Fruit fly (Drosophila melanogaster) whole organism, embryonic: ENCODE measurements around the gene puf.

Source experiments
- Adf1 ChIP-seq: fragments of 200-800 bp; sonication (Bioruptor generic); IDR thresholded peaks from 2 replicates; pipeline ENCODE4 v1.3.6; 2022; ENCODE audit warnings: missing biosample characterization, missing genetic modification characterization
- Bteb2 ChIP-seq: fragments of 200-800 bp; sonication (Bioruptor generic); optimal IDR thresholded peaks from 2 replicates; lab custom pipeline; 2016; ENCODE audit warnings: missing biosample characterization, missing genetic modification characterization
- CG10321 ChIP-seq: fragments of 200-800 bp; sonication (Bioruptor generic); IDR thresholded peaks from 2 replicates; pipeline ENCODE4 v1.3.6; 2022; ENCODE audit warnings: missing biosample characterization, missing genetic modification characterization
- CG12155 ChIP-seq: fragments of 200-800 bp; sonication (Bioruptor generic); optimal IDR thresholded peaks from 3 replicates; lab custom pipeline; 2016; ENCODE audit warnings: missing biosample characterization, missing genetic modification characterization
- CG13123 ChIP-seq: fragments of 200-800 bp; sonication (Bioruptor generic); optimal IDR thresholded peaks from 2 replicates; lab custom pipeline; 2016; ENCODE audit warnings: missing biosample characterization, missing genetic modification characterization
- CG13296 ChIP-seq: fragments of 200-800 bp; sonication (Bioruptor generic); optimal IDR thresholded peaks from 3 replicates; lab custom pipeline; 2018; ENCODE audit warnings: missing biosample characterization, mild to moderate bottlenecking, missing genetic modification characterization
- CG13894 ChIP-seq: fragments of 200-800 bp; sonication (Bioruptor generic); optimal IDR thresholded peaks from 3 replicates; lab custom pipeline; 2018; ENCODE audit warnings: missing biosample characterization, mild to moderate bottlenecking, missing genetic modification characterization, moderate library complexity
- CG14667 ChIP-seq: fragments of 200-800 bp; sonication (Bioruptor generic); IDR thresholded peaks from 2 replicates; pipeline ENCODE4 v1.3.6; 2022; ENCODE audit warnings: missing biosample characterization, missing genetic modification characterization
- CG14965 ChIP-seq: fragments of 200-800 bp; sonication (Bioruptor generic); optimal IDR thresholded peaks from 2 replicates; lab custom pipeline; 2016; ENCODE audit warnings: missing biosample characterization, missing genetic modification characterization, borderline replicate concordance
- CG15073 ChIP-seq: fragments of 200-800 bp; sonication (Bioruptor generic); optimal IDR thresholded peaks from 2 replicates; lab custom pipeline; 2016; ENCODE audit warnings: missing biosample characterization, missing genetic modification characterization
- CG15601 ChIP-seq: fragments of 200-800 bp; sonication (Bioruptor generic); optimal IDR thresholded peaks from 3 replicates; lab custom pipeline; 2019; ENCODE audit warnings: missing biosample characterization, mild to moderate bottlenecking, missing genetic modification characterization, moderate library complexity
- CG16779 ChIP-seq: fragments of 200-800 bp; sonication (Bioruptor generic); IDR thresholded peaks from 2 replicates; pipeline ENCODE4 v1.3.6; 2022; ENCODE audit warnings: missing biosample characterization, missing genetic modification characterization
- CG2199 ChIP-seq: fragments of 200-800 bp; sonication (Bioruptor generic); IDR thresholded peaks from 3 replicates; pipeline ENCODE4 v1.3.6; 2022; ENCODE audit warnings: missing biosample characterization, missing genetic modification characterization
- CG30403 ChIP-seq: fragments of 200-800 bp; sonication (Bioruptor generic); optimal IDR thresholded peaks from 3 replicates; lab custom pipeline; 2016; ENCODE audit warnings: missing biosample characterization, missing genetic modification characterization
- CG3995 ChIP-seq: fragments of 200-800 bp; sonication (Bioruptor generic); optimal IDR thresholded peaks from 3 replicates; lab custom pipeline; 2016; ENCODE audit warnings: missing biosample characterization, missing genetic modification characterization
- CG4282 ChIP-seq: fragments of 200-800 bp; sonication (Bioruptor generic); optimal IDR thresholded peaks from 2 replicates; lab custom pipeline; 2016; ENCODE audit warnings: missing biosample characterization, missing genetic modification characterization
- CG4854 ChIP-seq: fragments of 200-800 bp; sonication (Bioruptor generic); optimal IDR thresholded peaks from 2 replicates; lab custom pipeline; 2016; ENCODE audit warnings: missing biosample characterization, missing genetic modification characterization, inconsistent platforms
- CG6765 ChIP-seq: fragments of 200-800 bp; sonication (Bioruptor generic); optimal IDR thresholded peaks from 3 replicates; lab custom pipeline; 2017; ENCODE audit warnings: missing biosample characterization, mild to moderate bottlenecking, missing genetic modification characterization
- CG7963 ChIP-seq: fragments of 200-800 bp; sonication (Bioruptor generic); IDR thresholded peaks from 3 replicates; pipeline ENCODE4 v1.3.6; 2022; ENCODE audit warnings: missing biosample characterization, missing genetic modification characterization; ENCODE audit not compliant: partially characterized antibody
- CG7987 ChIP-seq: fragments of 200-800 bp; sonication (Bioruptor generic); optimal IDR thresholded peaks from 2 replicates; lab custom pipeline; 2018; ENCODE audit warnings: missing biosample characterization, mild to moderate bottlenecking, missing genetic modification characterization, moderate library complexity
- CG9215 ChIP-seq: fragments of 200-800 bp; sonication (Bioruptor generic); IDR thresholded peaks from 2 replicates; pipeline ENCODE4 v1.3.6; 2022; ENCODE audit warnings: missing biosample characterization, missing genetic modification characterization
- CG9437 ChIP-seq: fragments of 200-800 bp; sonication (Bioruptor generic); optimal IDR thresholded peaks from 2 replicates; lab custom pipeline; 2018; ENCODE audit warnings: missing biosample characterization, mild to moderate bottlenecking, missing genetic modification characterization
- Deaf1 ChIP-seq: fragments of 200-800 bp; optimal IDR thresholded peaks from 3 replicates; lab custom pipeline; 2019; ENCODE audit warnings: missing biosample characterization, mild to moderate bottlenecking, missing genetic modification characterization, moderate library complexity
- E2f2 ChIP-seq: fragments of 200-800 bp; sonication (Bioruptor generic); IDR thresholded peaks from 2 replicates; pipeline ENCODE4 v1.3.6; 2022; ENCODE audit warnings: missing biosample characterization, missing genetic modification characterization
- Ets65A ChIP-seq: fragments of 200-800 bp; sonication (Bioruptor generic); peaks from one replicate; lab custom pipeline; 2016; ENCODE audit warnings: missing biosample characterization, missing genetic modification characterization
- Fer3 ChIP-seq: fragments of 200-800 bp; sonication (Bioruptor generic); optimal IDR thresholded peaks from 2 replicates; lab custom pipeline; 2018; ENCODE audit warnings: missing biosample characterization, mild to moderate bottlenecking, missing genetic modification characterization, moderate library complexity
- NK7.1 ChIP-seq: fragments of 200-800 bp; sonication (Bioruptor generic); optimal IDR thresholded peaks from 3 replicates; lab custom pipeline; 2016; ENCODE audit warnings: missing biosample characterization, missing genetic modification characterization
- Pdp1 ChIP-seq, 2 experiments: fragments of 200-800 bp; sonication (Bioruptor generic); optimal IDR thresholded peaks; 3 replicates each; lab custom pipeline; 2016; ENCODE audit warnings: missing biosample characterization in 2 of 2, missing genetic modification characterization in 2 of 2, mild to moderate bottlenecking in 1 of 2, moderate library complexity in 1 of 2
- ems ChIP-seq: fragments of 200-800 bp; sonication (Bioruptor generic); optimal IDR thresholded peaks from 3 replicates; lab custom pipeline; 2016; ENCODE audit warnings: missing biosample characterization, missing genetic modification characterization
- ewg ChIP-seq: fragments of 200-800 bp; sonication (Bioruptor generic); optimal IDR thresholded peaks from 3 replicates; lab custom pipeline; 2017; ENCODE audit warnings: mild to moderate bottlenecking, missing biosample characterization, missing genetic modification reagents, missing genetic modification characterization
- exex ChIP-seq: fragments of 200-800 bp; sonication (Bioruptor generic); optimal IDR thresholded peaks from 4 replicates; lab custom pipeline; 2018; ENCODE audit warnings: missing biosample characterization, mild to moderate bottlenecking, missing genetic modification characterization, moderate library complexity
- fd3F ChIP-seq: fragments of 200-800 bp; sonication (Bioruptor generic); optimal IDR thresholded peaks from 2 replicates; lab custom pipeline; 2018; ENCODE audit warnings: missing biosample characterization, mild to moderate bottlenecking, missing genetic modification characterization, moderate library complexity
- grau ChIP-seq: fragments of 200-800 bp; optimal IDR thresholded peaks from 3 replicates; lab custom pipeline; 2019; ENCODE audit warnings: missing biosample characterization, mild to moderate bottlenecking, missing genetic modification characterization, moderate library complexity
- grn ChIP-seq: fragments of 200-800 bp; sonication (Bioruptor generic); optimal IDR thresholded peaks from 3 replicates; lab custom pipeline; 2017; ENCODE audit warnings: missing biosample characterization, missing genetic modification characterization
- gt ChIP-seq: fragments of 200-800 bp; sonication (Bioruptor generic); IDR thresholded peaks from 2 replicates; pipeline ENCODE4 v1.3.6; 2022; ENCODE audit warnings: missing biosample characterization, missing genetic modification characterization
- hbn ChIP-seq: fragments of 200-800 bp; sonication (Bioruptor generic); IDR thresholded peaks from 2 replicates; pipeline ENCODE4 v1.3.6; 2022; ENCODE audit warnings: missing biosample characterization, missing genetic modification characterization; ENCODE audit not compliant: partially characterized antibody
- hkb ChIP-seq, 2 experiments: fragments of 200-800 bp in 1 of 2; fragments of >200 bp in 1 of 2; sonication (Bioruptor generic) in 1 of 2; IDR thresholded peaks in 1 of 2; optimal IDR thresholded peaks in 1 of 2; 2 replicates each; pipeline versions ENCODE4 v1.3.6 to Lab custom; 2017 to 2022; ENCODE audit warnings: missing biosample characterization in 1 of 2, missing genetic modification characterization in 1 of 2
- insv ChIP-seq, 2 experiments: fragments of 200-800 bp; sonication (Bioruptor generic); optimal IDR thresholded peaks; 3 replicates each; lab custom pipeline; 2016 to 2018; ENCODE audit warnings: missing biosample characterization in 2 of 2, missing genetic modification characterization in 2 of 2
- luna ChIP-seq: fragments of 200-800 bp; sonication (Bioruptor generic); optimal IDR thresholded peaks from 2 replicates; lab custom pipeline; 2016; ENCODE audit warnings: missing biosample characterization, missing genetic modification characterization
- oc ChIP-seq: fragments of 200-800 bp; sonication (Bioruptor generic); optimal IDR thresholded peaks from 2 replicates; lab custom pipeline; 2018; ENCODE audit warnings: missing biosample characterization, mild to moderate bottlenecking, missing genetic modification characterization, moderate library complexity
- pan ChIP-seq, 4 experiments: fragments of >200 bp in 3 of 4; fragments of 200-800 bp in 1 of 4; sonication (Bioruptor generic) in 1 of 4; optimal IDR thresholded peaks in 3 of 4; IDR thresholded peaks in 1 of 4; 2 replicates each; pipeline versions ENCODE4 v1.3.6 to Lab custom; 2017 to 2022; ENCODE audit warnings: missing biosample characterization in 2 of 4, missing genetic modification characterization in 2 of 4, mixed read lengths in 1 of 4
- pb ChIP-seq: fragments of 200-800 bp; sonication (Bioruptor generic); optimal IDR thresholded peaks from 3 replicates; lab custom pipeline; 2016; ENCODE audit warnings: missing biosample characterization, missing genetic modification characterization
- pum ChIP-seq: fragments of 200-800 bp; sonication (Bioruptor generic); optimal IDR thresholded peaks from 2 replicates; lab custom pipeline; 2016; ENCODE audit warnings: missing biosample characterization, missing genetic modification characterization
- shn ChIP-seq: fragments of 200-800 bp; sonication (Bioruptor generic); optimal IDR thresholded peaks from 3 replicates; lab custom pipeline; 2016; ENCODE audit warnings: missing biosample characterization, missing genetic modification characterization
- sim ChIP-seq: fragments of 200-800 bp; sonication (Bioruptor generic); IDR thresholded peaks from 2 replicates; pipeline ENCODE4 v1.3.6; 2022; ENCODE audit warnings: missing biosample characterization, missing genetic modification characterization
- sima ChIP-seq: fragments of 200-800 bp; sonication (Bioruptor generic); optimal IDR thresholded peaks from 2 replicates; lab custom pipeline; 2016; ENCODE audit warnings: missing biosample characterization, missing genetic modification characterization
- slbo ChIP-seq: fragments of 200-800 bp; sonication (Bioruptor generic); IDR thresholded peaks from 2 replicates; pipeline ENCODE4 v1.3.6; 2022; ENCODE audit warnings: missing biosample characterization, missing genetic modification characterization
- so ChIP-seq: fragments of 200-800 bp; sonication (Bioruptor generic); IDR thresholded peaks from 3 replicates; pipeline ENCODE4 v1.3.6; 2022; ENCODE audit warnings: missing biosample characterization, missing genetic modification characterization
- tgo ChIP-seq: fragments of 200-800 bp; sonication (Bioruptor generic); IDR thresholded peaks from 3 replicates; pipeline ENCODE4 v1.3.6; 2022; ENCODE audit warnings: missing biosample characterization, missing genetic modification characterization
- trh ChIP-seq: fragments of 200-800 bp; sonication (Bioruptor generic); optimal IDR thresholded peaks from 2 replicates; lab custom pipeline; 2016; ENCODE audit warnings: missing biosample characterization, missing genetic modification characterization
- wek ChIP-seq: fragments of 200-800 bp; sonication (Bioruptor generic); optimal IDR thresholded peaks from 3 replicates; lab custom pipeline; 2018; ENCODE audit warnings: missing biosample characterization, mild to moderate bottlenecking, missing genetic modification characterization, moderate library complexity
- wor ChIP-seq: fragments of 200-800 bp; sonication (Bioruptor generic); IDR thresholded peaks from 2 replicates; pipeline ENCODE4 v1.3.6; 2022; ENCODE audit warnings: missing biosample characterization, missing genetic modification characterization

The puf gene

DNA sequence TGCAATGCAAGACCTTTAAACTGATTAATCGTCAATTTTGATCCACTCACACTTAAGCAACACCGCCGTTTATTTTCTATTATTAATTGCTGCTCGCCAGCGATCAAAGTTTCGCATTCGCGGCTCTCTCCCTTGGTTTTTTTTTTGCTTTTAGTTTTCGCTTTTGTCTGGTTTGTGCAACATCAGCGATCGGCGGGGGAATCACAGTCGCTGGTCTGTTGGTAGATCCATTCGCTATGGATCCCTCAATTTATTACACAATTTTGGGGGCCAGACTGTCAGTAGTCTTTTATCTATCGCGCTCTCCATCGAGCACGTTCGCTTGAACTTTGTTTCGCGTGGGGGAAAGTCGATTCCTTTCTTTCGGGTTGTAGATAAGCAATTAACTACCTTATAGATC is 23.2 kb downstream of the puf start:
- peak; percentile 33 for TF ChIP-seq CG15073
- no peak for TF ChIP-seq gt (GFP tag; lab: Robert Waterston, UW)
- TF ChIP-seq CG14965, result no peak
- TF ChIP-seq CG2199 (GFP tag; lab: Robert Waterston, UW), result 0 out of 3 replicates have a peak, but pooled peaks have one; percentile 12
- TF ChIP-seq slbo (GFP tag; lab: Robert Waterston, UW), result no peak
- no peak for TF ChIP-seq CG13123 (GFP tag; lab: Kevin White, UChicago)
- TF ChIP-seq Adf1 (GFP tag; lab: Robert Waterston, UW), result no peak
- no peak for TF ChIP-seq grau (tag; lab: Kevin White, UChicago)
- no peak for TF ChIP-seq Ets65A (GFP tag; lab: Kevin White, UChicago)
- TF ChIP-seq CG3995, result no peak
- no peak for TF ChIP-seq pum (GFP tag; lab: Kevin White, UChicago)
- no peak for TF ChIP-seq CG14667 (GFP tag; lab: Robert Waterston, UW)
- TF ChIP-seq fd3F (GFP tag; lab: Kevin White, UChicago), result no peak
- TF ChIP-seq E2f2, result no peak
- TF ChIP-seq grn (GFP tag; lab: Kevin White, UChicago), result peak; percentile 3
- no peak for TF ChIP-seq pan (optimal IDR thresholded peaks at IDR 0.05; lab: Kevin White, UChicago)
- TF ChIP-seq pan (GFP tag; optimal IDR thresholded peaks at IDR 0.05 in 1 of 2, IDR thresholded peaks at IDR 0.05 in 1 of 2), result no peak
- TF ChIP-seq CG13296 (GFP tag; lab: Kevin White, UChicago), result no peak
- TF ChIP-seq hbn (GFP tag; lab: Robert Waterston, UW), result no peak
- TF ChIP-seq hkb (optimal IDR thresholded peaks at IDR 0.05; lab: Kevin White, UChicago), result no peak
- no peak for TF ChIP-seq hkb (GFP tag; IDR thresholded peaks at IDR 0.05; lab: Robert Waterston, UW)
- no peak for TF ChIP-seq wor (GFP tag; lab: Robert Waterston, UW)
- TF ChIP-seq CG4282 (GFP tag; lab: Kevin White, UChicago), result no peak
- TF ChIP-seq CG12155, result no peak
- TF ChIP-seq insv (GFP tag; optimal IDR thresholded peaks at IDR 0.05; lab: Kevin White, UChicago), result no peak
- TF ChIP-seq tgo (GFP tag; lab: Robert Waterston, UW), result 0 out of 3 replicates have a peak, but pooled peaks have one; percentile 6
- no peak for TF ChIP-seq CG4854 (GFP tag; lab: Kevin White, UChicago)
- no peak for TF ChIP-seq luna
- no peak for TF ChIP-seq wek (GFP tag; lab: Kevin White, UChicago)
- TF ChIP-seq sima (GFP tag; lab: Kevin White, UChicago), result no peak
- TF ChIP-seq ems (GFP tag; lab: Kevin White, UChicago), result no peak
- no peak for TF ChIP-seq pb
- TF ChIP-seq CG16779 (GFP tag; lab: Robert Waterston, UW), result no peak
- peak in 1 of 2 experiments; percentile 62 for TF ChIP-seq Pdp1 (GFP tag; optimal IDR thresholded peaks at IDR 0.05; lab: Kevin White, UChicago)
- TF ChIP-seq so (GFP tag; lab: Robert Waterston, UW), result no peak
- no peak for TF ChIP-seq ewg (GFP tag; lab: Kevin White, UChicago)
- no peak for TF ChIP-seq CG13894 (tag; lab: Kevin White, UChicago)
- no peak for TF ChIP-seq Bteb2
- TF ChIP-seq sim, result no peak

- no peak for TF ChIP-seq CG9215 (GFP tag; lab: Robert Waterston, UW)
- TF ChIP-seq trh (GFP tag; lab: Kevin White, UChicago), result no peak
- TF ChIP-seq exex, result no peak
- TF ChIP-seq CG6765 (GFP tag; lab: Kevin White, UChicago), result peak; percentile 32
- no peak for TF ChIP-seq CG15601 (tag; lab: Kevin White, UChicago)
- no peak for TF ChIP-seq oc (tag; lab: Kevin White, UChicago)
- peak; percentile 0 for TF ChIP-seq NK7.1
- TF ChIP-seq CG7987 (GFP tag; lab: Kevin White, UChicago), result peak; percentile 12
- peak; percentile 34 for TF ChIP-seq CG30403
- TF ChIP-seq shn (GFP tag; lab: Kevin White, UChicago), result peak; percentile 19
- TF ChIP-seq Deaf1 (tag; lab: Kevin White, UChicago), result no peak
- no peak for TF ChIP-seq CG7963 (GFP tag; lab: Robert Waterston, UW)
- TF ChIP-seq Fer3 (tag; lab: Kevin White, UChicago), result peak; percentile 33
- no peak for TF ChIP-seq CG10321 (GFP tag; lab: Robert Waterston, UW)
- TF ChIP-seq CG9437 (GFP tag; lab: Kevin White, UChicago), result peak; percentile 45
Measured at dm6 chr3R:24626003-24626486, 23.8 kb downstream of the puf start.
